Worm (Caenorhabditis elegans) whole organism, L1 larva: ENCODE measurements around the gene rabr-1.

Experiments used
- alr-1 ChIP-seq: fragments of 200-800 bp; sonication (Bioruptor generic); optimal IDR thresholded peaks from 2 replicates; lab custom pipeline; 2018; ENCODE audit warnings: borderline replicate concordance, mild to moderate bottlenecking, missing genetic modification characterization, missing compliant biosample characterization
- aly-2 ChIP-seq: fragments of 150-350 bp; optimal IDR thresholded peaks from 2 replicates; lab custom pipeline; 2014; ENCODE audit warnings: missing biosample characterization, missing genetic modification characterization
- ama-1 ChIP-seq: fragments of 150-350 bp; optimal IDR thresholded peaks from 2 replicates; lab custom pipeline; 2014
- blmp-1 ChIP-seq: fragments of 150-350 bp; optimal IDR thresholded peaks from 2 replicates; lab custom pipeline; 2014; ENCODE audit warnings: missing biosample characterization, missing genetic modification characterization
- ceh-63 ChIP-seq: fragments of 200-800 bp; sonication (Bioruptor generic); optimal IDR thresholded peaks from 2 replicates; lab custom pipeline; 2018; ENCODE audit warnings: mild to moderate bottlenecking, missing genetic modification characterization, missing compliant biosample characterization
- ceh-8 ChIP-seq: fragments of 200-800 bp; sonication (Bioruptor generic); optimal IDR thresholded peaks from 2 replicates; lab custom pipeline; 2018; ENCODE audit warnings: mild to moderate bottlenecking, missing genetic modification characterization, moderate library complexity, missing compliant biosample characterization
- ceh-82 ChIP-seq, 3 experiments: fragments of 150-350 bp in 1 of 3; sonication (generic microtip) in 2 of 3; optimal IDR thresholded peaks; 2 replicates each; lab custom pipeline; 2014 to 2017; ENCODE audit warnings: missing biosample characterization in 3 of 3, missing genetic modification characterization in 3 of 3
- ceh-88 ChIP-seq: fragments of 200-800 bp; sonication (Bioruptor generic); IDR thresholded peaks from 2 replicates; pipeline ENCODE4 v1.3.6; 2022; ENCODE audit warnings: missing genetic modification characterization, missing compliant biosample characterization
- dpl-1 ChIP-seq, 3 experiments: fragments of 150-350 bp in 2 of 3; sonication (generic microtip) in 1 of 3; optimal IDR thresholded peaks; 2 replicates each; lab custom pipeline; 2014 to 2017; ENCODE audit warnings: missing biosample characterization in 3 of 3, missing genetic modification characterization in 3 of 3, missing genetic modification reagents in 3 of 3
- dsc-1 ChIP-seq: sonication (generic microtip); optimal IDR thresholded peaks from 2 replicates; lab custom pipeline; 2016; ENCODE audit warnings: mild to moderate bottlenecking, missing genetic modification characterization, missing compliant biosample characterization
- efl-1 ChIP-seq, 4 experiments: fragments of 150-350 bp; optimal IDR thresholded peaks in 3 of 4; peaks in 1 of 4; 1 replicate in 1 of 4; 2 replicates in 3 of 4; lab custom pipeline; 2014; ENCODE audit warnings: missing biosample characterization in 2 of 4, missing genetic modification characterization in 2 of 4, missing genetic modification reagents in 2 of 4
- egl-13 ChIP-seq: sonication (generic microtip); optimal IDR thresholded peaks from 2 replicates; lab custom pipeline; 2016; ENCODE audit warnings: missing genotype, missing genetic modification reagents, missing genetic modification characterization, missing compliant biosample characterization
- ets-5 ChIP-seq: fragments of 200-800 bp; sonication (Bioruptor generic); IDR thresholded peaks from 2 replicates; pipeline ENCODE4 v1.3.6; 2022; ENCODE audit warnings: missing genetic modification characterization, missing compliant biosample characterization
- fkh-4 ChIP-seq: sonication (generic microtip); optimal IDR thresholded peaks from 2 replicates; lab custom pipeline; 2016; ENCODE audit warnings: missing compliant biosample characterization, missing genetic modification characterization, borderline replicate concordance
- fkh-8 ChIP-seq: sonication (generic microtip); optimal IDR thresholded peaks from 2 replicates; lab custom pipeline; 2016; ENCODE audit warnings: mild to moderate bottlenecking, missing genetic modification characterization, missing compliant biosample characterization
- hlh-17 ChIP-seq: fragments of 200-800 bp; sonication (Bioruptor generic); optimal IDR thresholded peaks from 2 replicates; lab custom pipeline; 2018; ENCODE audit warnings: missing genetic modification characterization, mild to moderate bottlenecking, missing compliant biosample characterization, moderate library complexity, borderline replicate concordance
- hlh-4 ChIP-seq: sonication (generic microtip); optimal IDR thresholded peaks from 2 replicates; lab custom pipeline; 2016; ENCODE audit warnings: mild to moderate bottlenecking, missing genetic modification characterization, missing compliant biosample characterization
- hpl-2 ChIP-seq: fragments of 150-350 bp; optimal IDR thresholded peaks from 2 replicates; lab custom pipeline; 2014; ENCODE audit warnings: missing biosample characterization, missing genetic modification reagents, missing genetic modification characterization
- jun-1 ChIP-seq: fragments of 150-350 bp; optimal IDR thresholded peaks from 2 replicates; lab custom pipeline; 2014; ENCODE audit warnings: missing biosample characterization, missing genetic modification reagents, missing genetic modification characterization
- lin-13 ChIP-seq: fragments of 150-350 bp; optimal IDR thresholded peaks from 2 replicates; lab custom pipeline; 2014; ENCODE audit warnings: missing biosample characterization, missing genetic modification reagents, missing genetic modification characterization
- lin-14 ChIP-seq: fragments of 200-800 bp; sonication (Bioruptor generic); optimal IDR thresholded peaks from 2 replicates; lab custom pipeline; 2018; ENCODE audit warnings: mild to moderate bottlenecking, missing genetic modification characterization, moderate library complexity, missing compliant biosample characterization
- mab-9 ChIP-seq: fragments of 200-800 bp; sonication (Bioruptor generic); IDR thresholded peaks from 2 replicates; pipeline ENCODE4 v1.3.6; 2022; ENCODE audit warnings: missing genetic modification reagents, missing genetic modification characterization, missing compliant biosample characterization
- mep-1 ChIP-seq: fragments of 150-350 bp; optimal IDR thresholded peaks from 2 replicates; lab custom pipeline; 2014; ENCODE audit warnings: missing biosample characterization, missing genetic modification characterization
- nhr-11 ChIP-seq: fragments of 150-350 bp; optimal IDR thresholded peaks from 2 replicates; lab custom pipeline; 2014; ENCODE audit warnings: missing biosample characterization, missing genetic modification characterization
- nhr-20 ChIP-seq: sonication (generic microtip); optimal IDR thresholded peaks from 2 replicates; lab custom pipeline; 2016; ENCODE audit warnings: mild to moderate bottlenecking, missing genetic modification characterization, missing compliant biosample characterization
- nhr-237 ChIP-seq: fragments of 150-350 bp; optimal IDR thresholded peaks from 2 replicates; lab custom pipeline; 2014; ENCODE audit warnings: missing biosample characterization, missing genetic modification characterization
- nhr-47 ChIP-seq: sonication (generic microtip); optimal IDR thresholded peaks from 2 replicates; lab custom pipeline; 2016; ENCODE audit warnings: mild to moderate bottlenecking, missing genetic modification characterization, moderate library complexity, missing compliant biosample characterization
- nhr-71 ChIP-seq: sonication (generic microtip); optimal IDR thresholded peaks from 2 replicates; lab custom pipeline; 2016; ENCODE audit warnings: mild to moderate bottlenecking, missing genetic modification characterization, moderate library complexity, missing compliant biosample characterization
- nhr-76 ChIP-seq: sonication (generic microtip); optimal IDR thresholded peaks from 2 replicates; lab custom pipeline; 2017; ENCODE audit warnings: missing biosample characterization, missing genetic modification characterization
- nhr-77 ChIP-seq: fragments of 150-350 bp; optimal IDR thresholded peaks from 2 replicates; lab custom pipeline; 2014; ENCODE audit warnings: missing biosample characterization, missing genetic modification characterization
- nhr-85 ChIP-seq: sonication (generic microtip); peaks from one replicate; lab custom pipeline; 2016; ENCODE audit warnings: missing genetic modification characterization, inconsistent platforms, missing compliant biosample characterization
- nhr-90 ChIP-seq: sonication (generic microtip); optimal IDR thresholded peaks from 2 replicates; lab custom pipeline; 2016; ENCODE audit warnings: mild to moderate bottlenecking, missing genetic modification characterization, missing compliant biosample characterization; ENCODE audit not compliant: poor library complexity
- pax-3 ChIP-seq: fragments of 200-800 bp; sonication (Bioruptor generic); optimal IDR thresholded peaks from 2 replicates; lab custom pipeline; 2018; ENCODE audit warnings: mild to moderate bottlenecking, missing genetic modification characterization, moderate library complexity, missing compliant biosample characterization
- pqm-1 ChIP-seq: sonication (generic microtip); optimal IDR thresholded peaks from 3 replicates; lab custom pipeline; 2017; ENCODE audit warnings: missing biosample characterization, missing genetic modification characterization
- skn-1 ChIP-seq: fragments of 150-350 bp; optimal IDR thresholded peaks from 2 replicates; lab custom pipeline; 2014; ENCODE audit warnings: missing biosample characterization, missing genetic modification characterization
- sptf-1 ChIP-seq: fragments of 150-350 bp; optimal IDR thresholded peaks from 2 replicates; lab custom pipeline; 2014; ENCODE audit warnings: missing biosample characterization, missing genetic modification characterization
- sup-37 ChIP-seq: fragments of 200-800 bp; sonication (Bioruptor generic); optimal IDR thresholded peaks from 2 replicates; lab custom pipeline; 2018; ENCODE audit warnings: mild to moderate bottlenecking, missing genetic modification characterization, missing compliant biosample characterization
- tbx-2 ChIP-seq: sonication (generic microtip); optimal IDR thresholded peaks from 2 replicates; lab custom pipeline; 2016; ENCODE audit warnings: missing genetic modification characterization, missing compliant biosample characterization
- tlp-1 ChIP-seq: fragments of 150-350 bp; optimal IDR thresholded peaks from 2 replicates; lab custom pipeline; 2014; ENCODE audit warnings: missing biosample characterization, missing genetic modification characterization
- unc-130 ChIP-seq: fragments of 150-350 bp; optimal IDR thresholded peaks from 2 replicates; lab custom pipeline; 2017; ENCODE audit warnings: missing biosample characterization, missing genetic modification characterization, inconsistent platforms
- unc-86 ChIP-seq: sonication (generic microtip); optimal IDR thresholded peaks from 2 replicates; lab custom pipeline; 2016; ENCODE audit warnings: missing genetic modification characterization, missing compliant biosample characterization
- zag-1 ChIP-seq: fragments of 150-350 bp; optimal IDR thresholded peaks from 2 replicates; lab custom pipeline; 2014; ENCODE audit warnings: missing biosample characterization, missing genetic modification characterization
- ztf-11 ChIP-seq, 2 experiments: sonication (generic microtip); optimal IDR thresholded peaks; 2 replicates each; lab custom pipeline; 2016 to 2017; ENCODE audit warnings: missing genetic modification characterization in 2 of 2, missing biosample characterization in 1 of 2, missing compliant biosample characterization in 1 of 2
- ztf-4 ChIP-seq: fragments of 150-350 bp; optimal IDR thresholded peaks from 2 replicates; lab custom pipeline; 2014; ENCODE audit warnings: missing biosample characterization, missing genetic modification characterization

rabr-1 gene

ce11 chrX:2506738-2507137 lies 10.8 kb downstream of the rabr-1 start:
- TF ChIP-seq blmp-1 (no peak), sptf-1 (no peak), ceh-63 (no peak), nhr-47 (tag; lab: Kevin White, UChicago) (peak; percentile 46), nhr-90 (no peak), ceh-82 (tag; optimal IDR thresholded peaks at IDR 0.05; lab: Kevin White, UChicago) (no peak), ztf-4 (tag; lab: Kevin White, UChicago) (peak; percentile 15), pax-3 (peak; percentile 5), lin-14 (GFP tag; lab: Kevin White, UChicago) (peak; percentile 28), ztf-11 (tag; optimal IDR thresholded peaks at IDR 0.05; lab: Kevin White, UChicago) (no peak), unc-86 (peak; percentile 38), ceh-8 (GFP tag; lab: Kevin White, UChicago) (no peak), jun-1 (tag; lab: Kevin White, UChicago) (no peak), alr-1 (tag; lab: Kevin White, UChicago) (no peak), fkh-8 (peak; percentile 62), hlh-4 (no peak), mep-1 (no peak), dpl-1 (GFP tag; optimal IDR thresholded peaks at IDR 0.05; lab: Kevin White, UChicago) (no peak), nhr-71 (peak; percentile 60), tbx-2 (tag; lab: Kevin White, UChicago) (no peak), pqm-1 (tag; lab: Kevin White, UChicago) (no peak), skn-1 (tag; lab: Kevin White, UChicago) (no peak), dsc-1 (peak; percentile 22), nhr-237 (tag; lab: Kevin White, UChicago) (no peak)

DNA sequence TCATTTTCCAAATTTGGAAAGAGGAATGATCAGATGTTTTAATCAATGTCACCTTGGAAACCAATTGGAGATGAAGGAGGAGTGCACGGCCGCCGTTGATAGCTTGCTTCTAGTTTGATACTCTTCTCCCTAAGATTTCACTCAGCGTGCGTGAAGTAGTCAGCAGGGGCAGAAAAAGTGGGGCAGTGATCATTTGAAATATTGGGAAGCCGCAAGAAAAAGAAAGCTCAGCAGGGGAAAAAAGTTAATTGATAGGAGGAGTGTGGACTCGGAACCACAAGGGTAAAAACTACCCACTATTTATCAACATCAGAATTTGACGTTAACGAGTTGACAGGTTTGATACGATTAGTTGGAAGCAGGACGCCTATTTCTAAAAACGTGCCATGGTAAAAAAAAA lies 12.5 kb downstream of the rabr-1 start, which contains the start of gene K02E10.7:
Gene K02E10.7 (minus strand): TSS at position 101 of the 400 bp plus-strand sequence.
- TF ChIP-seq tlp-1 (no peak), ztf-4 (tag; lab: Kevin White, UChicago) (no peak), dsc-1 (no peak), sup-37 (GFP tag; lab: Kevin White, UChicago) (no peak), ceh-88 (GFP tag; lab: Robert Waterston, UW) (no peak), nhr-11 (tag; lab: Kevin White, UChicago) (no peak), nhr-20 (tag; lab: Kevin White, UChicago) (no peak), mab-9 (GFP tag; lab: Robert Waterston, UW) (no peak), zag-1 (tag; lab: Kevin White, UChicago) (no peak), unc-130 (no peak), lin-13 (no peak), hpl-2 (no peak), nhr-85 (tag; lab: Kevin White, UChicago) (no peak), fkh-4 (tag; lab: Kevin White, UChicago) (no peak), nhr-76 (tag; lab: Kevin White, UChicago) (no peak), egl-13 (no peak), nhr-77 (tag; lab: Kevin White, UChicago) (no peak), hlh-17 (GFP tag; lab: Kevin White, UChicago) (no peak), ets-5 (GFP tag; lab: Robert Waterston, UW) (no peak)

ce11 chrX:2513667-2514198 lies 17.8 kb downstream of the rabr-1 start:
- TF ChIP-seq tlp-1, result no peak
- TF ChIP-seq efl-1 (optimal IDR thresholded peaks at IDR 0.05; lab: Kevin White, UChicago), result no peak
- peak in 1 of 2 experiments; percentile 91 for TF ChIP-seq efl-1 (GFP tag; optimal IDR thresholded peaks at IDR 0.05 in 1 of 2; lab: Kevin White, UChicago)
- no peak for TF ChIP-seq ztf-4 (tag; lab: Kevin White, UChicago)
- no peak for TF ChIP-seq nhr-237 (tag; lab: Kevin White, UChicago)
- no peak for TF ChIP-seq hlh-4
- no peak for TF ChIP-seq aly-2
- no peak for TF ChIP-seq ama-1 (lab: Kevin White, UChicago)
